Worm (Caenorhabditis elegans) whole organism, early embryonic: ENCODE results near the gene B0228.7.

Experiments used
- B0310.2 ChIP-seq: sonication (generic microtip); optimal IDR thresholded peaks from 2 replicates; lab custom pipeline; 2016; ENCODE audit warnings: mild to moderate bottlenecking, missing genetic modification characterization, missing compliant biosample characterization
- F13C5.2 ChIP-seq: sonication (generic microtip); optimal IDR thresholded peaks from 2 replicates; lab custom pipeline; 2017; ENCODE audit warnings: mild to moderate bottlenecking, missing genetic modification characterization, inconsistent platforms, missing compliant biosample characterization
- aly-1 ChIP-seq: sonication (generic microtip); optimal IDR thresholded peaks from 2 replicates; lab custom pipeline; 2016; ENCODE audit warnings: missing genetic modification characterization, missing compliant biosample characterization
- ama-1 ChIP-seq: fragments of 150-350 bp; optimal IDR thresholded peaks from 2 replicates; lab custom pipeline; 2014
- ceh-13 ChIP-seq: fragments of 200-800 bp; sonication (Bioruptor generic); optimal IDR thresholded peaks from 2 replicates; lab custom pipeline; 2018; ENCODE audit warnings: mild to moderate bottlenecking, missing genetic modification characterization, missing compliant biosample characterization
- ceh-36 ChIP-seq: sonication (generic microtip); optimal IDR thresholded peaks from 2 replicates; lab custom pipeline; 2016; ENCODE audit warnings: missing genetic modification characterization, inconsistent platforms, missing compliant biosample characterization
- ets-7 ChIP-seq: sonication (generic microtip); optimal IDR thresholded peaks from 2 replicates; lab custom pipeline; 2016; ENCODE audit warnings: missing genotype, missing genetic modification characterization, missing compliant biosample characterization
- flt-1 ChIP-seq: fragments of 200-800 bp; sonication (Bioruptor generic); IDR thresholded peaks from 2 replicates; pipeline ENCODE4 v1.3.6; 2022; ENCODE audit warnings: missing genetic modification characterization, missing compliant biosample characterization
- hmbx-1 ChIP-seq: sonication (generic microtip); optimal IDR thresholded peaks from 2 replicates; lab custom pipeline; 2016; ENCODE audit warnings: mild to moderate bottlenecking, missing genetic modification characterization, missing compliant biosample characterization
- hmg-4 ChIP-seq: fragments of 200-800 bp; sonication (Bioruptor generic); optimal IDR thresholded peaks from 2 replicates; lab custom pipeline; 2018; ENCODE audit warnings: mild to moderate bottlenecking, missing genetic modification characterization, missing compliant biosample characterization
- hnd-1 ChIP-seq: sonication (generic microtip); optimal IDR thresholded peaks from 2 replicates; lab custom pipeline; 2016; ENCODE audit warnings: missing genetic modification characterization, missing compliant biosample characterization
- pes-1 ChIP-seq: fragments of 200-800 bp; sonication (Bioruptor generic); IDR thresholded peaks from 2 replicates; pipeline ENCODE4 v1.3.6; 2022; ENCODE audit warnings: missing genetic modification reagents, missing genetic modification characterization, missing compliant biosample characterization
- scrt-1 ChIP-seq: fragments of 200-800 bp; sonication (Bioruptor generic); IDR thresholded peaks from 2 replicates; pipeline ENCODE4 v1.3.6; 2022; ENCODE audit warnings: missing genetic modification characterization, missing compliant biosample characterization
- sea-1 ChIP-seq: fragments of 200-800 bp; sonication (Bioruptor generic); conservative IDR thresholded peaks from 2 replicates; pipeline ENCODE4 v1.3.6; 2022; ENCODE audit warnings: missing genetic modification characterization, missing compliant biosample characterization
- tbx-11 ChIP-seq: fragments of 200-800 bp; sonication (Bioruptor generic); IDR thresholded peaks from 2 replicates; pipeline ENCODE4 v1.3.6; 2022; ENCODE audit warnings: missing genetic modification characterization, missing compliant biosample characterization
- tbx-37 ChIP-seq: fragments of 200-800 bp; sonication (Bioruptor generic); conservative IDR thresholded peaks from 2 replicates; pipeline ENCODE4 v1.3.6; 2022; ENCODE audit warnings: missing genetic modification reagents, missing genetic modification characterization, missing compliant biosample characterization
- tra-4 ChIP-seq: sonication (generic microtip); optimal IDR thresholded peaks from 2 replicates; lab custom pipeline; 2017; ENCODE audit warnings: missing genetic modification characterization, missing compliant biosample characterization

Gene B0228.7

DNA sequence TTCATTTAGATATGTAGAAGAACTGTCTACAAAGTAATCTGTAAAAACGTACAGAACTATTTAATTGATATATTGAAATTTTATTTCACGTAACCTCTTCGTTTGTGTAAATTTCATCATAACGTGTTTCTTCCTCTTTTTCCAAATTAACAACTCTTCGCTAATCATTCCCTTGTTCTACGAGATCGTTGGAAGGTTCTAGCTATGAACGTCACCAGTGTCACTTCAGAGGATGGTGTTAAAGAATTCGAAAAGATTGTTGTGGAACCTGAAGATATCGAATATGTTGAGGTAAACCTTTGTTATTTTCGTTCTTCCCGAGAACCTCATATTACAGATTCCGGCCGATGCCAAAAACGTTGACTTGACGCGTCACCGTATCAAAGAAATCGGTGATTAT lies 13.6 kb upstream of the B0228.7 start, which contains the start of gene C06A8.6:
TSS of gene C06A8.6 (plus strand) at position 89 of the 400 bp plus-strand sequence.
- TF ChIP-seq hmbx-1 (tag; lab: Kevin White, UChicago) (no peak), aly-1 (tag; lab: Kevin White, UChicago) (no peak), scrt-1 (GFP tag; lab: Robert Waterston, UW) (no peak), tbx-37 (GFP tag; lab: Robert Waterston, UW) (no peak), flt-1 (GFP tag; lab: Robert Waterston, UW) (no peak), ama-1 (lab: Kevin White, UChicago) (no peak), tbx-11 (GFP tag; lab: Robert Waterston, UW) (no peak), ceh-13 (GFP tag; lab: Kevin White, UChicago) (no peak), pes-1 (GFP tag; lab: Robert Waterston, UW) (no peak), F13C5.2 (tag; lab: Kevin White, UChicago) (no peak), hnd-1 (tag; lab: Kevin White, UChicago) (no peak), sea-1 (GFP tag; lab: Robert Waterston, UW) (no peak), ceh-36 (tag; lab: Kevin White, UChicago) (no peak), hmg-4 (GFP tag; lab: Kevin White, UChicago) (no peak), B0310.2 (no peak)

- TF ChIP-seq sea-1 (GFP tag; lab: Robert Waterston, UW) = no peak
- no peak for TF ChIP-seq pes-1 (GFP tag; lab: Robert Waterston, UW)
- TF ChIP-seq tbx-37 (GFP tag; lab: Robert Waterston, UW) = no peak
- no peak for TF ChIP-seq scrt-1 (GFP tag; lab: Robert Waterston, UW)
- no peak for TF ChIP-seq B0310.2
- no peak for TF ChIP-seq hmbx-1 (tag; lab: Kevin White, UChicago)
- no peak for TF ChIP-seq aly-1 (tag; lab: Kevin White, UChicago)
- no peak for TF ChIP-seq ama-1 (lab: Kevin White, UChicago)
- TF ChIP-seq F13C5.2 (tag; lab: Kevin White, UChicago) = no peak
- no peak for TF ChIP-seq ceh-13 (GFP tag; lab: Kevin White, UChicago)
- TF ChIP-seq tra-4 (tag; lab: Kevin White, UChicago) = no peak
- no peak for TF ChIP-seq flt-1 (GFP tag; lab: Robert Waterston, UW)
- TF ChIP-seq ets-7 (tag; lab: Kevin White, UChicago) = no peak
- TF ChIP-seq hmg-4 (GFP tag; lab: Kevin White, UChicago) = no peak
- TF ChIP-seq tbx-11 (GFP tag; lab: Robert Waterston, UW) = no peak
- no peak for TF ChIP-seq ceh-36 (tag; lab: Kevin White, UChicago)
- TF ChIP-seq hnd-1 (tag; lab: Kevin White, UChicago) = no peak
Observed at ce11 chrII:7771917-7772316, 13.1 kb upstream of the B0228.7 start, which contains the start of gene C06A8.8. Gene C06A8.8 (minus strand): TSS chrII:7772017.

ce11 chrII:7770253-7770652 lies 11.4 kb upstream of the B0228.7 start:
- TF ChIP-seq tbx-37 (GFP tag; lab: Robert Waterston, UW) = no peak
- no peak for TF ChIP-seq ceh-13 (GFP tag; lab: Kevin White, UChicago)
- TF ChIP-seq F13C5.2 (tag; lab: Kevin White, UChicago) = no peak
- TF ChIP-seq ceh-36 (tag; lab: Kevin White, UChicago) = no peak
- no peak for TF ChIP-seq ets-7 (tag; lab: Kevin White, UChicago)
- no peak for TF ChIP-seq tra-4 (tag; lab: Kevin White, UChicago)
- no peak for TF ChIP-seq B0310.2
- TF ChIP-seq flt-1 (GFP tag; lab: Robert Waterston, UW) = no peak
- no peak for TF ChIP-seq hmg-4 (GFP tag; lab: Kevin White, UChicago)
- TF ChIP-seq hmbx-1 (tag; lab: Kevin White, UChicago) = no peak

ce11 chrII:7769254-7769653 lies 10.4 kb upstream of the B0228.7 start:
- no peak for TF ChIP-seq F13C5.2 (tag; lab: Kevin White, UChicago)

DNA sequence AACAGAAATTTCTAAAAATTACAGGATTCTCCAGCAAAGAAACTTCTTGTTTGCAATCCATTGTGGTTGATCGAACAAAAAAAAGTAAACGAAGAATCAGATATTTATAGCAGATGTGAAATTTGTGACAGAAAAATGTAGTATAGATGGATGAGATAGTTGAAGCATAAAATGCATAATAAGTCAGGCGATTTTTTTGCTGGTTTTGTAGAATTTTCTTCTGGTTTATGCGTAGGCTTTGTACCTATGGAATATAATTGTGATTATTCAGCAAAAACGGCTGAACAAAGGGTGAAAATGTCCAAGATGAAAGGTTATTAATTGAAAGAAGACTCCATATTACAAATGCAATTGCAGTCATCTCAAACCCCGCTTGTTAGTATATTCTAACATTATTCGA lies 6.6 kb upstream of the B0228.7 start, which contains the start of gene srh-39:
TSS of gene srh-39 (minus strand) at position 101 of the 400 bp plus-strand sequence.
- TF ChIP-seq hmg-4 (GFP tag; lab: Kevin White, UChicago) (no peak), ceh-13 (GFP tag; lab: Kevin White, UChicago) (no peak), scrt-1 (GFP tag; lab: Robert Waterston, UW) (no peak), sea-1 (GFP tag; lab: Robert Waterston, UW) (no peak), ets-7 (tag; lab: Kevin White, UChicago) (no peak), hnd-1 (tag; lab: Kevin White, UChicago) (no peak), ama-1 (lab: Kevin White, UChicago) (no peak), B0310.2 (no peak), ceh-36 (tag; lab: Kevin White, UChicago) (no peak), pes-1 (GFP tag; lab: Robert Waterston, UW) (no peak), tra-4 (tag; lab: Kevin White, UChicago) (no peak), tbx-11 (GFP tag; lab: Robert Waterston, UW) (no peak), aly-1 (tag; lab: Kevin White, UChicago) (no peak), flt-1 (GFP tag; lab: Robert Waterston, UW) (no peak), F13C5.2 (tag; lab: Kevin White, UChicago) (no peak), tbx-37 (GFP tag; lab: Robert Waterston, UW) (no peak)

DNA sequence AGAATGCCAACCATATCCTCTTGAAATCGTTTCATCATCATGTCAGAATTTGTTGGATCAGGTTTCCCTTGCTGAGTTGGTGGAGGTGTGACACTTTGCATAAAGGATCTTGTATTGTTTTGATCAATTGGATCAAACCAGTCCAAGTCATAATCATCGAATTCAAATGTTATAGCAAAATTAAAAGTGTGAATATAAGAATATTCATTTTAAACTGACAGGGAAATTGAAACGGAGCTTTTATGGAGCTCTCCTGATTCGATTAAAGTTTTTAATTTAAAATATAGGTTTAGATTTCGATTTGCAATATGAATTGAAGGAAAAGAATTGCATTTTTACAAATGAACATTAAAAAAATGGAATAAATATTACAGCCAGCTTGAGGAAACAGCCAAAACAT lies 4.7 kb upstream of the B0228.7 start, which contains the start of gene B0228.9:
TSS of gene B0228.9 (minus strand) at position 101 of the 400 bp plus-strand sequence.
- TF ChIP-seq tbx-37 (GFP tag; lab: Robert Waterston, UW) = no peak
- no peak for TF ChIP-seq hmbx-1 (tag; lab: Kevin White, UChicago)
- TF ChIP-seq ama-1 (lab: Kevin White, UChicago) = no peak
- TF ChIP-seq tra-4 (tag; lab: Kevin White, UChicago) = no peak
- TF ChIP-seq aly-1 (tag; lab: Kevin White, UChicago) = no peak
- no peak for TF ChIP-seq pes-1 (GFP tag; lab: Robert Waterston, UW)
- TF ChIP-seq sea-1 (GFP tag; lab: Robert Waterston, UW) = no peak
- no peak for TF ChIP-seq ets-7 (tag; lab: Kevin White, UChicago)
- TF ChIP-seq hmg-4 (GFP tag; lab: Kevin White, UChicago) = no peak
- no peak for TF ChIP-seq ceh-13 (GFP tag; lab: Kevin White, UChicago)
- TF ChIP-seq ceh-36 (tag; lab: Kevin White, UChicago) = no peak
- TF ChIP-seq scrt-1 (GFP tag; lab: Robert Waterston, UW) = no peak
- TF ChIP-seq tbx-11 (GFP tag; lab: Robert Waterston, UW) = no peak
- TF ChIP-seq hnd-1 (tag; lab: Kevin White, UChicago) = no peak
- no peak for TF ChIP-seq B0310.2
- TF ChIP-seq flt-1 (GFP tag; lab: Robert Waterston, UW) = no peak
- TF ChIP-seq F13C5.2 (tag; lab: Kevin White, UChicago) = no peak
